Comparison of ENCODE assay signal across 3 fruit fly cellular contexts in the genomic region with DNA sequence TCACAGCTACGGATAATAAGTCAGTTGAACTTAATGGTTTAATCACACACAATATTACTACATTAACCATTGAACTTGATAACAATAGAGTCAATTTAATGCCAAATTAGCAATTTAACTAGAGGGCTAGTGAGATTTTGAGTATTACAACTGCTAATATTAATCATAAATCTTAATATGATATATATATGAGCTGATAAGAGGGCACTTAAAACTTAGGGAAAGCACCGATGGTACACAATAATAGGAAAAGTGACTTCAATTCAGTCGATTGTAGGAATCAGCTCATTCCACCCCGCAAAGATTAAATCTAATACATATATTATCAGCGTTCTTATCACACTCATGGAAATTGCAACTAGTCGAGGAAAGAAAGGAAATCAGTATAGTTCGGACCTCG.
TF ChIP-seq lines count a peak whose summit lies in the region.

A gene (plus strand): TSS at position 382 of the 400 bp plus-strand sequence.

- no peak for TF ChIP-seq CTCF in whole organism, embryonic (GFP tag; optimal IDR thresholded peaks at IDR 0.05; lab: Kevin White, UChicago)

TF ChIP-seq in whole organism, adult, 20 proteins besides CTCF, POLR2A, EP300 and RAD21:
- no peak for TF ChIP-seq CG1620 (GFP tag; optimal IDR thresholded peaks at IDR 0.05; lab: Kevin White, UChicago)
- TF ChIP-seq cic (GFP tag; optimal IDR thresholded peaks at IDR 0.05; lab: Kevin White, UChicago) = peak; percentile 64
TF ChIP-seq in whole organism, adult: peak in this region for 1.

TF ChIP-seq in whole organism, embryonic, 481 proteins besides CTCF, POLR2A, EP300 and RAD21:
- TF ChIP-seq ash1 (GFP tag; optimal IDR thresholded peaks at IDR 0.05; lab: Kevin White, UChicago) (no peak), exex (tag; optimal IDR thresholded peaks at IDR 0.05; lab: Kevin White, UChicago) (peak; percentile 59), pum (GFP tag; optimal IDR thresholded peaks at IDR 0.05; lab: Kevin White, UChicago) (no peak)

TF ChIP-seq in whole organism, prepupa, 60 proteins besides CTCF, POLR2A, EP300 and RAD21:
- no peak for TF ChIP-seq CG6854 (GFP tag; optimal IDR thresholded peaks at IDR 0.05; lab: Kevin White, UChicago)
- TF ChIP-seq CG6808 (GFP tag; optimal IDR thresholded peaks at IDR 0.05; lab: Kevin White, UChicago) = no peak
- TF ChIP-seq Eip78C (GFP tag; lab: Kevin White, UChicago) = peak; percentile 52
- TF ChIP-seq CG8319 (GFP tag; optimal IDR thresholded peaks at IDR 0.05; lab: Kevin White, UChicago) = no peak
- TF ChIP-seq Sox15 (GFP tag; optimal IDR thresholded peaks at IDR 0.05; lab: Kevin White, UChicago) = no peak
- no peak for TF ChIP-seq Eip75B (GFP tag; optimal IDR thresholded peaks at IDR 0.05; lab: Kevin White, UChicago)
